Fruit fly (Drosophila melanogaster): ENCODE data around the gene elB.

DNA sequence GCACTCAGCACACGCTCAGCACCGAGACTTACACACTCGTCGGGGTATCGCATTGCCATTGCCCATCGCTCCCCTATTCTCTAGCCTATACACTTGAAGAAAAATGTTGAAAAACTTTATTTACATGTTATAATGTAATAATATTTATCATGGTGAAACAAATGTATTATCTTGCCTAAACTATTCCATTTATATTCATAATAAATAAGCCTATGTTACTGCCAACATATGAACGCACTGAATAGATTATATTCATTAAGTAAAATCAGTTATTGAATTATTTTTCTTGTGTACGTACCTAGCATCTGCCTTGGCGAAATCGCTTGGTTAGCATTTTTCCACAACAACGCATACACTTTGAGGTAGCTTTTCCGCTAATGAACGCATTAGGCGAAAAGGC lies 31.6 kb upstream of the elB start:
- TF ChIP-seq CTCF (optimal IDR thresholded peaks at IDR 0.05) (no peak), CG8478 (optimal IDR thresholded peaks at IDR 0.05) (no peak)

Data from S2 (cell line).